Worm (Caenorhabditis elegans) whole organism, young adult: ENCODE data around the gene srh-39.

Source experiments
- C06A6.2 ChIP-seq: fragments of 200-800 bp; sonication (Bioruptor generic); conservative IDR thresholded peaks from 2 replicates; pipeline ENCODE4 v1.3.6; 2022; ENCODE audit warnings: missing genetic modification characterization, missing compliant biosample characterization
- D2030.7 ChIP-seq: fragments of 200-800 bp; sonication (Bioruptor generic); IDR thresholded peaks from 2 replicates; pipeline ENCODE4 v1.3.6; 2022; ENCODE audit warnings: missing genetic modification reagents, missing genetic modification characterization, missing compliant biosample characterization
- F10E7.11 ChIP-seq: sonication (generic microtip); optimal IDR thresholded peaks from 2 replicates; lab custom pipeline; 2017; ENCODE audit warnings: mild to moderate bottlenecking, missing genetic modification characterization, moderate library complexity, missing compliant biosample characterization
- F22D6.2 ChIP-seq: sonication (generic microtip); optimal IDR thresholded peaks from 2 replicates; lab custom pipeline; 2016; ENCODE audit warnings: mild to moderate bottlenecking, missing genetic modification characterization, missing compliant biosample characterization
- F33H1.4 ChIP-seq: fragments of 200-800 bp; sonication (Bioruptor generic); IDR thresholded peaks from 2 replicates; pipeline ENCODE4 v1.3.6; 2022; ENCODE audit warnings: missing genetic modification reagents, missing genetic modification characterization, missing compliant biosample characterization
- F37B4.10 ChIP-seq: fragments of 200-800 bp; sonication (Bioruptor generic); IDR thresholded peaks from 2 replicates; pipeline ENCODE4 v1.3.6; 2022; ENCODE audit warnings: missing genetic modification characterization, missing compliant biosample characterization
- F49E8.2 ChIP-seq: sonication (generic microtip); optimal IDR thresholded peaks from 3 replicates; lab custom pipeline; 2017; ENCODE audit warnings: missing genetic modification characterization, mild to moderate bottlenecking, missing compliant biosample characterization, antibody characterized with exemption, moderate library complexity; ENCODE audit not compliant: insufficient read depth
- F55B11.4 ChIP-seq: sonication (generic microtip); optimal IDR thresholded peaks from 2 replicates; lab custom pipeline; 2016; ENCODE audit warnings: missing compliant biosample characterization, missing genetic modification characterization, borderline replicate concordance; ENCODE audit not compliant: insufficient read depth
- F57A8.1 ChIP-seq: fragments of 200-800 bp; sonication (Bioruptor generic); optimal IDR thresholded peaks from 2 replicates; lab custom pipeline; 2018; ENCODE audit warnings: mild to moderate bottlenecking, missing genetic modification characterization, moderate library complexity, missing compliant biosample characterization
- K12H6.12 ChIP-seq: fragments of 200-800 bp; sonication (Bioruptor generic); optimal IDR thresholded peaks from 2 replicates; lab custom pipeline; 2018; ENCODE audit warnings: mild to moderate bottlenecking, missing genetic modification characterization, missing compliant biosample characterization
- T26A5.8 ChIP-seq: sonication (generic microtip); optimal IDR thresholded peaks from 2 replicates; lab custom pipeline; 2016; ENCODE audit warnings: missing genetic modification characterization, missing compliant biosample characterization
- Y53G8AR.9 ChIP-seq: fragments of 200-800 bp; sonication (Bioruptor generic); conservative IDR thresholded peaks from 2 replicates; pipeline ENCODE4 v1.3.6; 2022; ENCODE audit warnings: missing genetic modification reagents, missing genetic modification characterization, missing compliant biosample characterization
- Y95B8A.8 ChIP-seq: fragments of 200-800 bp; sonication (Bioruptor generic); IDR thresholded peaks from 2 replicates; pipeline ENCODE4 v1.3.6; 2022; ENCODE audit warnings: missing genetic modification reagents, missing genetic modification characterization, missing compliant biosample characterization
- aptf-2 ChIP-seq: fragments of 200-800 bp; sonication (Bioruptor generic); conservative IDR thresholded peaks from 2 replicates; pipeline ENCODE4 v1.3.6; 2022; ENCODE audit warnings: missing genetic modification reagents, missing genetic modification characterization, missing compliant biosample characterization
- aptf-3 ChIP-seq: fragments of 200-800 bp; sonication (Bioruptor generic); IDR thresholded peaks from 2 replicates; pipeline ENCODE4 v1.3.6; 2022; ENCODE audit warnings: missing genetic modification characterization, missing compliant biosample characterization
- attf-5 ChIP-seq: fragments of 200-800 bp; sonication (Bioruptor generic); optimal IDR thresholded peaks from 2 replicates; lab custom pipeline; 2018; ENCODE audit warnings: mild to moderate bottlenecking, missing genetic modification characterization, missing compliant biosample characterization
- bed-1 ChIP-seq: fragments of 200-800 bp; sonication (Bioruptor generic); IDR thresholded peaks from 2 replicates; pipeline ENCODE4 v1.3.6; 2022; ENCODE audit warnings: missing genetic modification reagents, missing genetic modification characterization, missing compliant biosample characterization
- ccch-3 ChIP-seq: fragments of 200-800 bp; sonication (Bioruptor generic); optimal IDR thresholded peaks from 2 replicates; lab custom pipeline; 2018; ENCODE audit warnings: mild to moderate bottlenecking, missing genetic modification characterization, missing compliant biosample characterization
- cebp-1 ChIP-seq, 2 experiments: fragments of 200-800 bp in 1 of 2; sonication (Bioruptor generic) in 1 of 2; sonication (generic microtip) in 1 of 2; IDR thresholded peaks in 1 of 2; optimal IDR thresholded peaks in 1 of 2; 2 replicates each; pipeline versions ENCODE4 v1.3.6 to Lab custom; 2017 to 2022; ENCODE audit warnings: missing compliant biosample characterization in 2 of 2, missing genetic modification characterization in 2 of 2, mild to moderate bottlenecking in 1 of 2, missing genetic modification reagents in 1 of 2, moderate library complexity in 1 of 2
- ceh-58 ChIP-seq: fragments of 200-800 bp; sonication (Bioruptor generic); IDR thresholded peaks from 2 replicates; pipeline ENCODE4 v1.3.6; 2022; ENCODE audit warnings: missing genetic modification characterization, missing compliant biosample characterization
- ceh-91 ChIP-seq: fragments of 200-800 bp; sonication (Bioruptor generic); IDR thresholded peaks from 2 replicates; pipeline ENCODE4 v1.3.6; 2022; ENCODE audit warnings: missing genetic modification reagents, missing genetic modification characterization, missing compliant biosample characterization
- die-1 ChIP-seq: sonication (generic microtip); optimal IDR thresholded peaks from 2 replicates; lab custom pipeline; 2016; ENCODE audit warnings: missing genotype, mild to moderate bottlenecking, missing genetic modification characterization, missing compliant biosample characterization
- efl-1 ChIP-seq: fragments of 150-350 bp; optimal IDR thresholded peaks from 2 replicates; lab custom pipeline; 2014; ENCODE audit warnings: missing biosample characterization, missing genetic modification reagents, missing genetic modification characterization
- fkh-3 ChIP-seq: sonication (generic microtip); optimal IDR thresholded peaks from 2 replicates; lab custom pipeline; 2016; ENCODE audit warnings: mild to moderate bottlenecking, missing genetic modification characterization, missing compliant biosample characterization
- hlh-26 ChIP-seq: fragments of 200-800 bp; sonication (Bioruptor generic); conservative IDR thresholded peaks from 2 replicates; pipeline ENCODE4 v1.3.6; 2022; ENCODE audit warnings: missing genetic modification reagents, missing genetic modification characterization, missing compliant biosample characterization
- hrde-1 ChIP-seq: sonication (generic microtip); optimal IDR thresholded peaks from 2 replicates; lab custom pipeline; 2016; ENCODE audit warnings: missing genetic modification characterization, mild to moderate bottlenecking, missing compliant biosample characterization, moderate library complexity, missing genotype, missing genetic modification reagents, borderline replicate concordance
- lag-1 ChIP-seq: fragments of 200-800 bp; sonication (Bioruptor generic); IDR thresholded peaks from 2 replicates; pipeline ENCODE4 v1.3.6; 2022; ENCODE audit warnings: missing genetic modification reagents, missing genetic modification characterization, missing compliant biosample characterization
- let-607 ChIP-seq, 2 experiments: fragments of 200-800 bp in 1 of 2; sonication (Bioruptor generic) in 1 of 2; sonication (generic microtip) in 1 of 2; optimal IDR thresholded peaks; 2 replicates each; lab custom pipeline; 2016 to 2018; ENCODE audit warnings: mild to moderate bottlenecking in 2 of 2, missing compliant biosample characterization in 2 of 2, missing genetic modification characterization in 2 of 2, moderate library complexity in 2 of 2, missing genotype in 1 of 2
- lir-1 ChIP-seq: fragments of 200-800 bp; sonication (Bioruptor generic); conservative IDR thresholded peaks from 2 replicates; pipeline ENCODE4 v1.3.6; 2022; ENCODE audit warnings: missing genetic modification reagents, missing genetic modification characterization, missing compliant biosample characterization
- lsl-1 ChIP-seq: fragments of 200-800 bp; sonication (Bioruptor generic); optimal IDR thresholded peaks from 2 replicates; lab custom pipeline; 2018; ENCODE audit warnings: mild to moderate bottlenecking, missing genetic modification characterization, moderate library complexity, missing compliant biosample characterization
- madf-6 ChIP-seq: fragments of 200-800 bp; sonication (Bioruptor generic); IDR thresholded peaks from 2 replicates; pipeline ENCODE4 v1.3.6; 2022; ENCODE audit warnings: missing genetic modification reagents, missing genetic modification characterization, missing compliant biosample characterization
- mcd-1 ChIP-seq: fragments of 200-800 bp; sonication (Bioruptor generic); IDR thresholded peaks from 2 replicates; pipeline ENCODE4 v1.3.6; 2022; ENCODE audit warnings: missing genetic modification reagents, missing genetic modification characterization, missing compliant biosample characterization
- nfya-2 ChIP-seq: fragments of 200-800 bp; sonication (Bioruptor generic); IDR thresholded peaks from 2 replicates; pipeline ENCODE4 v1.3.6; 2022; ENCODE audit warnings: missing genetic modification reagents, missing genetic modification characterization, missing compliant biosample characterization
- nhr-90 ChIP-seq: sonication (generic microtip); optimal IDR thresholded peaks from 2 replicates; lab custom pipeline; 2016; ENCODE audit warnings: missing genotype, mild to moderate bottlenecking, missing genetic modification characterization, missing compliant biosample characterization
- pbrm-1 ChIP-seq: fragments of 200-800 bp; sonication (Bioruptor generic); IDR thresholded peaks from 2 replicates; pipeline ENCODE4 v1.3.6; 2022; ENCODE audit warnings: missing genetic modification reagents, missing genetic modification characterization, missing compliant biosample characterization
- pha-4 ChIP-seq: fragments of 150-350 bp; sonication (generic microtip); optimal IDR thresholded peaks from 2 replicates; lab custom pipeline; 2014; ENCODE audit warnings: missing biosample characterization, missing genetic modification reagents, missing genetic modification characterization
- repo-1 ChIP-seq: sonication (generic microtip); optimal IDR thresholded peaks from 2 replicates; lab custom pipeline; 2017; ENCODE audit warnings: mild to moderate bottlenecking, missing genetic modification characterization, missing compliant biosample characterization
- sdz-38 ChIP-seq: sonication (generic microtip); optimal IDR thresholded peaks from 2 replicates; lab custom pipeline; 2016; ENCODE audit warnings: missing genotype, missing genetic modification characterization, missing compliant biosample characterization
- snpc-1.1 ChIP-seq: sonication (generic microtip); optimal IDR thresholded peaks from 2 replicates; lab custom pipeline; 2017; ENCODE audit warnings: missing genetic modification characterization, mild to moderate bottlenecking, missing compliant biosample characterization, antibody characterized with exemption, moderate library complexity, missing genotype, missing genetic modification reagents; ENCODE audit not compliant: insufficient read depth
- snpc-3.4 ChIP-seq: sonication (generic microtip); optimal IDR thresholded peaks from 2 replicates; lab custom pipeline; 2017; ENCODE audit warnings: missing genetic modification characterization, mild to moderate bottlenecking, missing compliant biosample characterization, antibody characterized with exemption, moderate library complexity, missing genotype, missing genetic modification reagents
- sptf-2 ChIP-seq: fragments of 200-800 bp; sonication (Bioruptor generic); optimal IDR thresholded peaks from 2 replicates; lab custom pipeline; 2018; ENCODE audit warnings: mild to moderate bottlenecking, missing genetic modification characterization, missing compliant biosample characterization
- tbp1 ChIP-seq: fragments of 200-800 bp; sonication (Bioruptor generic); optimal IDR thresholded peaks from 2 replicates; lab custom pipeline; 2018; ENCODE audit warnings: mild to moderate bottlenecking, missing genetic modification characterization, missing compliant biosample characterization
- tbx-9 ChIP-seq: sonication (generic microtip); optimal IDR thresholded peaks from 2 replicates; lab custom pipeline; 2016; ENCODE audit warnings: borderline replicate concordance, missing genetic modification characterization, inconsistent platforms, missing compliant biosample characterization
- ztf-18 ChIP-seq: sonication (generic microtip); optimal IDR thresholded peaks from 2 replicates; lab custom pipeline; 2016; ENCODE audit warnings: missing genotype, mild to moderate bottlenecking, missing genetic modification characterization, missing compliant biosample characterization
- ztf-22 ChIP-seq: fragments of 200-800 bp; sonication (Bioruptor generic); optimal IDR thresholded peaks from 2 replicates; lab custom pipeline; 2018; ENCODE audit warnings: mild to moderate bottlenecking, missing genetic modification characterization, moderate library complexity, missing compliant biosample characterization
- ztf-26 ChIP-seq: sonication (generic microtip); optimal IDR thresholded peaks from 2 replicates; lab custom pipeline; 2017; ENCODE audit warnings: missing genetic modification characterization, missing compliant biosample characterization
- ztf-3 ChIP-seq: fragments of 200-800 bp; sonication (Bioruptor generic); optimal IDR thresholded peaks from 2 replicates; lab custom pipeline; 2018; ENCODE audit warnings: mild to moderate bottlenecking, missing genetic modification characterization, missing compliant biosample characterization

Gene srh-39

DNA sequence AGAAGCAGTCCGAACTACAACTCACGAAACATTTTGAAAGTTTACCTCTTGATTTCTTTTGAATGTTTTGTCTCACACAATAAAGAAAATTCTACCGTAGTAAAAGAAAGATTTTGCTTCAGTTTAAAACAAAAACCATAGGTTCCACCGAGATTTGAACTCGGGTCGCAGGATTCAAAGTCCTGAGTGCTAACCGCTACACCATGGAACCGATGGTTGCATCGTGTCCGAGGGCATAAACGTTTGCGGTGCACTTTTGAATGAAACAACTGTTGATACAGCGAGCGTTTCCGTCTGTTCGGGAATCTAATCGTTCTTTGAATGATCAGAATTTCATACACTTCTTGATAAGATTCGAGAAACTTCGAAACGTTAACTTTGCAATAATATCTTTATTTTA lies 8.5 kb downstream of the srh-39 start (continued):
- peak; percentile 59 for TF ChIP-seq ztf-18 (tag; lab: Kevin White, UChicago)
- TF ChIP-seq F37B4.10 (GFP tag; lab: Robert Waterston, UW): 0 out of 2 replicates have a peak, but pooled peaks have one; percentile 71
- no peak for TF ChIP-seq ceh-58 (GFP tag; lab: Robert Waterston, UW)
- no peak for TF ChIP-seq C06A6.2 (GFP tag; lab: Robert Waterston, UW)
- no peak for TF ChIP-seq F49E8.2
- no peak for TF ChIP-seq F57A8.1 (GFP tag; lab: Kevin White, UChicago)
- no peak for TF ChIP-seq F10E7.11 (tag; lab: Kevin White, UChicago)
- peak; percentile 47 for TF ChIP-seq F33H1.4
- no peak for TF ChIP-seq aptf-2 (GFP tag; lab: Robert Waterston, UW)
- peak; percentile 70 for TF ChIP-seq madf-6 (GFP tag; lab: Robert Waterston, UW)
- no peak for TF ChIP-seq bed-1 (GFP tag; lab: Robert Waterston, UW)
- TF ChIP-seq hlh-26: no peak
- TF ChIP-seq D2030.7 (GFP tag; lab: Robert Waterston, UW): peak; percentile 46
- peak; percentile 17 for TF ChIP-seq snpc-3.4 (tag; lab: Kevin White, UChicago)
- TF ChIP-seq F22D6.2 (tag; lab: Kevin White, UChicago): peak; percentile 38
- peak; percentile 68 for TF ChIP-seq nhr-90 (tag; lab: Kevin White, UChicago)
- TF ChIP-seq let-607 (tag; optimal IDR thresholded peaks at IDR 0.05; lab: Kevin White, UChicago): peak in 1 of 2 experiments; percentile 27
- TF ChIP-seq cebp-1 (GFP tag; IDR thresholded peaks at IDR 0.05; lab: Robert Waterston, UW): no peak
- TF ChIP-seq cebp-1 (tag; optimal IDR thresholded peaks at IDR 0.05; lab: Kevin White, UChicago): peak; percentile 58
- TF ChIP-seq ztf-26 (tag; lab: Kevin White, UChicago): peak; percentile 17
- TF ChIP-seq nfya-2 (GFP tag; lab: Robert Waterston, UW): no peak
- peak; percentile 63; the same call in 1 of the 2 replicates for TF ChIP-seq Y53G8AR.9 (GFP tag; lab: Robert Waterston, UW)
- TF ChIP-seq hrde-1: no peak
- no peak for TF ChIP-seq fkh-3
- TF ChIP-seq K12H6.12 (tag; lab: Kevin White, UChicago): no peak
- no peak for TF ChIP-seq F55B11.4 (tag; lab: Kevin White, UChicago)
- TF ChIP-seq mcd-1 (GFP tag; lab: Robert Waterston, UW): peak; percentile 59
- no peak for TF ChIP-seq tbx-9 (tag; lab: Kevin White, UChicago)
- peak; percentile 61 for TF ChIP-seq attf-5 (GFP tag; lab: Kevin White, UChicago)
- TF ChIP-seq efl-1 (GFP tag; lab: Kevin White, UChicago): no peak
- TF ChIP-seq repo-1 (tag; lab: Kevin White, UChicago): peak; percentile 81
- no peak for TF ChIP-seq sdz-38
- no peak for TF ChIP-seq ccch-3 (GFP tag; lab: Kevin White, UChicago)
- no peak for TF ChIP-seq ceh-91 (GFP tag; lab: Robert Waterston, UW)
- peak; percentile 42 for TF ChIP-seq lsl-1 (GFP tag; lab: Kevin White, UChicago)
- TF ChIP-seq sptf-2 (GFP tag; lab: Kevin White, UChicago): no peak
- TF ChIP-seq tbp1 (GFP tag; lab: Kevin White, UChicago): peak; percentile 92
- no peak for TF ChIP-seq ztf-22
- 0 out of 2 replicates have a peak, but pooled peaks have one; percentile 42 for TF ChIP-seq aptf-3 (GFP tag; lab: Robert Waterston, UW)
- no peak for TF ChIP-seq pha-4 (tag; lab: Kevin White, UChicago)
- TF ChIP-seq lag-1 (GFP tag; lab: Robert Waterston, UW): no peak
- 0 out of 2 replicates have a peak, but pooled peaks have one; percentile 10 for TF ChIP-seq Y95B8A.8 (GFP tag; lab: Robert Waterston, UW)
- peak; percentile 72 for TF ChIP-seq pbrm-1 (GFP tag; lab: Robert Waterston, UW)
- no peak for TF ChIP-seq lir-1 (GFP tag; lab: Robert Waterston, UW)
- TF ChIP-seq snpc-1.1: no peak
- peak; percentile 59 for TF ChIP-seq ztf-3 (GFP tag; lab: Kevin White, UChicago)
- peak; percentile 78 for TF ChIP-seq die-1 (tag; lab: Kevin White, UChicago)
- no peak for TF ChIP-seq T26A5.8 (tag; lab: Kevin White, UChicago)
